Worm (Caenorhabditis elegans): Measurements from ENCODE around the gene F20D6.12.
A peak's percentile ranks its signal among the peaks of the same experiment; 100 is the strongest.

Gene F20D6.12

ce11 chrV:8190430-8190829, 514 bp upstream of the F20D6.12 start, which contains the start of gene F20D6.1:
Gene F20D6.1, plus strand, starts transcription at chrV:8190730.
- TF ChIP-seq fos-1 (tag; optimal IDR thresholded peaks at IDR 0.05) (no peak), ama-1 (optimal IDR thresholded peaks at IDR 0.05) (no peak), F26F4.8 (GFP tag; conservative IDR thresholded peaks at IDR 0.05) (no peak), zag-1 (tag; optimal IDR thresholded peaks at IDR 0.05) (no peak), nhr-28 (tag; optimal IDR thresholded peaks at IDR 0.05) (no peak), hif-1 (tag; optimal IDR thresholded peaks at IDR 0.05) (no peak), ceh-32 (tag; optimal IDR thresholded peaks at IDR 0.05; ENCODE audit: poor library complexity) (no peak), nhr-111 (GFP tag; optimal IDR thresholded peaks at IDR 0.05) (no peak), nhr-11 (tag; optimal IDR thresholded peaks at IDR 0.05) (no peak), spr-1 (tag; optimal IDR thresholded peaks at IDR 0.05) (no peak), nhr-6 (tag; optimal IDR thresholded peaks at IDR 0.05) (no peak), madf-5 (GFP tag; IDR thresholded peaks at IDR 0.05) (no peak), F37D6.2 (tag; optimal IDR thresholded peaks at IDR 0.05) (no peak), lin-29 (GFP tag; IDR thresholded peaks at IDR 0.05) (no peak), lin-38 (GFP tag; IDR thresholded peaks at IDR 0.05) (no peak), tag-97 (GFP tag; IDR thresholded peaks at IDR 0.05) (no peak), ces-1 (GFP tag; optimal IDR thresholded peaks at IDR 0.05) (no peak), ceh-28 (tag; optimal IDR thresholded peaks at IDR 0.05) (no peak), nhr-102 (tag; optimal IDR thresholded peaks at IDR 0.05) (no peak), ctbp-1 (GFP tag; IDR thresholded peaks at IDR 0.05) (no peak)

ce11 chrV:8188421-8188820, 1.5 kb downstream of the F20D6.12 start, which contains the start of gene F20D6.15:
Gene F20D6.15, minus strand, starts transcription at chrV:8188467.
- TF ChIP-seq aha-1 (tag) (peak; percentile 94), pha-4 (GFP tag; IDR thresholded peaks at IDR 0.05) (no peak), pha-4 (tag; optimal IDR thresholded peaks at IDR 0.05) (no peak)

DNA sequence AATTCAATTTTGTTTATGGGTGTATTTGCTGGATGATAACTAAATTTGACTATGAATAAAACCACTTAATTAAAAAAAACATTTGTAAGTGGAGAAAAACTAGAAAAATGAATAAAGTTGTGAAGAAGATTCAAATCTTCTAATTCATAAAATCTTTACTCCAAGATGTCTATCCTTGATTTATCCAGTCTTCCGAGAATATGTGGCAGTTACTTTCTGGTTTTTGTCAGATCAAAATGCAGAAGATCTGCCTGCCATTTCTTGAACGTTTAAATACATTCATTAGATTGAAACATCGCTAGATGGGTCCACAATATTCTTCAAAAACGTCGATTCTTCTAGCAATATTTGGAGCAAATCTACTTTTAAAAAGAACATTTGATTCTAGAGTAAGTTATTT, 4.2 kb downstream of the F20D6.12 start, which contains the start of gene F20D6.2:
Gene F20D6.2, plus strand, starts transcription at position 301 of the 400 bp plus-strand sequence.
- TF ChIP-seq dve-1 (tag; optimal IDR thresholded peaks at IDR 0.05; ENCODE audit: insufficient read depth) = no peak
- no peak for TF ChIP-seq daf-16 (GFP tag; optimal IDR thresholded peaks at IDR 0.05)
- no peak for TF ChIP-seq daf-16 (tag; optimal IDR thresholded peaks at IDR 0.05)
- peak; percentile 68 for TF ChIP-seq aha-1 (tag)
- TF ChIP-seq unc-62 (GFP tag; optimal IDR thresholded peaks at IDR 0.05 in 1 of 2) = peak in 1 of 2 experiments; percentile 1
- no peak for TF ChIP-seq unc-62 (tag; optimal IDR thresholded peaks at IDR 0.05)
- no peak for TF ChIP-seq attf-4 (tag; optimal IDR thresholded peaks at IDR 0.05)
- TF ChIP-seq ZK546.5 (tag; optimal IDR thresholded peaks at IDR 0.05) = no peak

ce11 chrV:8183384-8183783, 6.5 kb downstream of the F20D6.12 start, which contains the start of gene srp-8:
Gene srp-8, plus strand, starts transcription at chrV:8183684.
- TF ChIP-seq Y48G9A.11 (GFP tag; IDR thresholded peaks at IDR 0.05) (no peak), lim-7 (GFP tag; IDR thresholded peaks at IDR 0.05) (no peak), T20F7.1 (GFP tag; optimal IDR thresholded peaks at IDR 0.05) (no peak), egl-27 (tag; optimal IDR thresholded peaks at IDR 0.05) (no peak), cey-2 (tag; optimal IDR thresholded peaks at IDR 0.05; ENCODE audit: borderline replicate concordance, insufficient read depth) (no peak), ceh-62 (tag; optimal IDR thresholded peaks at IDR 0.05) (no peak), spr-3 (GFP tag; optimal IDR thresholded peaks at IDR 0.05) (no peak), ztf-7 (tag; optimal IDR thresholded peaks at IDR 0.05) (no peak), mxl-2 (GFP tag; conservative IDR thresholded peaks at IDR 0.05) (no peak)

Measured in whole organism, L4 larva.